Fruit fly (Drosophila melanogaster): ENCODE data around the gene CaMKII.

- TF ChIP-seq Myc (optimal IDR thresholded peaks at IDR 0.05) (no peak), psq (optimal IDR thresholded peaks at IDR 0.05) (no peak)
These were observed 9.7 kb upstream of the CaMKII start for dm6 chr4:1062957-1063812.

All from Kc167 (cell line).